Worm (Caenorhabditis elegans): ENCODE results near the gene tbc-12.

Gene tbc-12

ce11 chrX:2564047-2564446 lies 31.8 kb upstream of the tbc-12 start, which contains the start of gene dhcr-24:
TSS of gene dhcr-24 (minus strand) at chrX:2564147.
- TF ChIP-seq sptf-1 (tag; optimal IDR thresholded peaks at IDR 0.05) (no peak), mls-2 (tag; optimal IDR thresholded peaks at IDR 0.05) (no peak), snpc-4 (tag; optimal IDR thresholded peaks at IDR 0.05) (no peak), bed-3 (GFP tag; optimal IDR thresholded peaks at IDR 0.05) (no peak), ceh-39 (tag; optimal IDR thresholded peaks at IDR 0.05) (no peak), flh-1 (GFP tag; optimal IDR thresholded peaks at IDR 0.05) (no peak), nhr-12 (tag; optimal IDR thresholded peaks at IDR 0.05) (no peak), hlh-1 (tag; optimal IDR thresholded peaks at IDR 0.05) (no peak), zip-8 (tag; optimal IDR thresholded peaks at IDR 0.05) (no peak), ztf-11 (tag; optimal IDR thresholded peaks at IDR 0.05) (no peak), elt-1 (tag; optimal IDR thresholded peaks at IDR 0.05; ENCODE audit: borderline replicate concordance, insufficient read depth) (no peak), nhr-28 (tag; optimal IDR thresholded peaks at IDR 0.05) (no peak), ham-2 (GFP tag; optimal IDR thresholded peaks at IDR 0.05) (no peak), nhr-76 (tag; optimal IDR thresholded peaks at IDR 0.05) (no peak)

ce11 chrX:2559979-2560378 lies 27.7 kb upstream of the tbc-12 start, which contains the start of gene F52H2.5:
TSS of gene F52H2.5 (minus strand) at chrX:2560079.
- no peak for TF ChIP-seq hlh-1 (tag; optimal IDR thresholded peaks at IDR 0.05)
- no peak for TF ChIP-seq zip-8 (tag; optimal IDR thresholded peaks at IDR 0.05)
- no peak for TF ChIP-seq lsy-2 (tag; optimal IDR thresholded peaks at IDR 0.05)

ce11 chrX:2559399-2559798 lies 27.1 kb upstream of the tbc-12 start:
- TF ChIP-seq hlh-1 (tag; optimal IDR thresholded peaks at IDR 0.05) (peak; percentile 33), mep-1 (tag; optimal IDR thresholded peaks at IDR 0.05) (no peak)

ce11 chrX:2553433-2553860 lies 21.2 kb upstream of the tbc-12 start:
- peak; percentile 67 for TF ChIP-seq mls-2 (tag; optimal IDR thresholded peaks at IDR 0.05)
- peak; percentile 61 for TF ChIP-seq blmp-1 (tag; optimal IDR thresholded peaks at IDR 0.05)
- no peak for TF ChIP-seq pha-4 (tag; optimal IDR thresholded peaks at IDR 0.05)
- TF ChIP-seq tbx-8 (GFP tag; optimal IDR thresholded peaks at IDR 0.05): no peak
- peak; percentile 80 for TF ChIP-seq sptf-1 (tag; optimal IDR thresholded peaks at IDR 0.05)
- peak; percentile 12 for TF ChIP-seq nhr-237 (tag; optimal IDR thresholded peaks at IDR 0.05)
- no peak for TF ChIP-seq zip-8 (tag; optimal IDR thresholded peaks at IDR 0.05)
- peak; percentile 48 for TF ChIP-seq ceh-43 (GFP tag; optimal IDR thresholded peaks at IDR 0.05)
- peak; percentile 61 for TF ChIP-seq drap-1 (GFP tag; optimal IDR thresholded peaks at IDR 0.05)
- TF ChIP-seq ces-1 (GFP tag; optimal IDR thresholded peaks at IDR 0.05): peak; percentile 22
- peak; percentile 36 for TF ChIP-seq bed-3 (GFP tag; optimal IDR thresholded peaks at IDR 0.05)
- TF ChIP-seq ceh-83 (GFP tag; optimal IDR thresholded peaks at IDR 0.05): peak; percentile 40
- TF ChIP-seq elt-3 (tag; optimal IDR thresholded peaks at IDR 0.05): no peak
- TF ChIP-seq unc-62 (GFP tag; optimal IDR thresholded peaks at IDR 0.05): peak; percentile 29
- peak; percentile 11 for TF ChIP-seq flh-1 (GFP tag; optimal IDR thresholded peaks at IDR 0.05)
- TF ChIP-seq ham-2 (GFP tag; optimal IDR thresholded peaks at IDR 0.05): peak; percentile 73
- TF ChIP-seq hlh-1 (tag; optimal IDR thresholded peaks at IDR 0.05): no peak
- TF ChIP-seq lin-32 (GFP tag; optimal IDR thresholded peaks at IDR 0.05): no peak
- TF ChIP-seq elt-1 (tag; optimal IDR thresholded peaks at IDR 0.05; ENCODE audit: borderline replicate concordance, insufficient read depth): no peak
- no peak for TF ChIP-seq nhr-76 (tag; optimal IDR thresholded peaks at IDR 0.05)
- TF ChIP-seq ztf-11 (tag; optimal IDR thresholded peaks at IDR 0.05): no peak
- TF ChIP-seq snpc-4 (tag; optimal IDR thresholded peaks at IDR 0.05): no peak
- no peak for TF ChIP-seq lsy-2 (tag; optimal IDR thresholded peaks at IDR 0.05)
- TF ChIP-seq ceh-39 (tag; optimal IDR thresholded peaks at IDR 0.05): no peak
- peak; percentile 62 for TF ChIP-seq unc-120 (tag; optimal IDR thresholded peaks at IDR 0.05; ENCODE audit: poor library complexity, severe bottlenecking)
- TF ChIP-seq nhr-28 (tag; optimal IDR thresholded peaks at IDR 0.05): no peak
- TF ChIP-seq mep-1 (tag; optimal IDR thresholded peaks at IDR 0.05): peak; percentile 25
- no peak for TF ChIP-seq unc-39 (tag; optimal IDR thresholded peaks at IDR 0.05)
- TF ChIP-seq sem-2 (GFP tag; optimal IDR thresholded peaks at IDR 0.05): peak; percentile 18
- TF ChIP-seq lin-13 (tag; optimal IDR thresholded peaks at IDR 0.05): no peak
- TF ChIP-seq nhr-12 (tag; optimal IDR thresholded peaks at IDR 0.05): no peak
- no peak for TF ChIP-seq mab-5 (tag; optimal IDR thresholded peaks at IDR 0.05)
- no peak for TF ChIP-seq M03D4.4 (tag; optimal IDR thresholded peaks at IDR 0.05)
- peak; percentile 17 for TF ChIP-seq cnd-1 (tag; optimal IDR thresholded peaks at IDR 0.05)
- peak; percentile 72 for TF ChIP-seq nhr-2 (tag; optimal IDR thresholded peaks at IDR 0.05)

Measured in whole organism, mixed stage, embryonic.